Worm (Caenorhabditis elegans): Measurements from ENCODE around the gene T02E9.5.

DNA sequence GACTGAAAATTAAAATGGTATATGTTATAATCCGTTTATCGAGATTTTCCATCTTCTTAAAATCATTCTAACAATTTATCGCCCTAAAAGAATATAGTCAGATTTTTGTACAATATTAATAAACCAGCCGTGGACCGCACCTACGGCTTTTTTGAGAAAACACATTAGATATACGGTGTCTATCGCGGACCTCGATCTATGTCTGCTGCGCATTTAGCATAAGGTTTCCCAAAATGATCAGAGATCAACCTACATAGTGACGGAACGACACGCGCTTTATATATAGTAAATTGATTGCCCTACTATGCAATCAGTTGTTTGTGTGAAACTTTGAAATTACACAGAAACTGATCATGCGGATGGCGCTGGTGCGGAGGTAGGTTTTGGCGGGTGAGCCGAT, 49.4 kb upstream of the T02E9.5 start:
- TF ChIP-seq B0310.2 (tag; optimal IDR thresholded peaks at IDR 0.05) = no peak
- TF ChIP-seq flt-1 (GFP tag; IDR thresholded peaks at IDR 0.05) = no peak
- TF ChIP-seq ets-7 (tag; optimal IDR thresholded peaks at IDR 0.05) = no peak
- TF ChIP-seq ceh-13 (GFP tag; optimal IDR thresholded peaks at IDR 0.05) = no peak
- no peak for TF ChIP-seq ama-1 (optimal IDR thresholded peaks at IDR 0.05)
- no peak for TF ChIP-seq hmbx-1 (tag; optimal IDR thresholded peaks at IDR 0.05)
